ENCODE assay signal across 2 fruit fly cellular contexts in the genomic region with DNA sequence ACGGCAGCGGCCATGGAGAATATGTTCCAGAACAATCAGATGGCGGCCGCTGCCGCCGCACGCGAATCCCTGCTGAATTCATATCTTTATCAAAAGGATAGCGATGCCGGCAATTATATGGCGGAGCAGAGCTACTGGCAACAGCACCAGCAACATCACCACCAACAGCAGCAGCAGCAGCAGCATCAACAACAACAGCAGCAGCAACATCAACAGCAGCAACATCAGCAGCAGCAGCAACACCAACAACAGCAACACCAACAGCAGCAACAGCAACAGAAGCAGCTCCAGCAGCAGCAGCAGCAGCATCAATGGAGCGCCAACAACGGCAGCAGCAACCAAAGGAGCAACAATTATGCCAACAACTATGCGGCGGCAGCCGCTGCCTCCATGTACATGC.
TF ChIP-seq lines count a peak whose summit lies in the region.

No protein-coding gene starts in this region.

- TF ChIP-seq CTCF in whole organism, embryonic (GFP tag; optimal IDR thresholded peaks at IDR 0.05; lab: Kevin White, UChicago), result no peak

TF ChIP-seq in whole organism, embryonic, 481 proteins besides CTCF, POLR2A, EP300 and RAD21:
- no peak for TF ChIP-seq CG14860 (GFP tag; IDR thresholded peaks at IDR 0.05; lab: Robert Waterston, UW; ENCODE audit: partially characterized antibody)
- 0 out of 2 replicates have a peak, but pooled peaks have one; percentile 21 for TF ChIP-seq dimm (GFP tag; IDR thresholded peaks at IDR 0.05; lab: Robert Waterston, UW)
- no peak for TF ChIP-seq HmgZ (tag; optimal IDR thresholded peaks at IDR 0.05; lab: Kevin White, UChicago)
- TF ChIP-seq Dfd (GFP tag; optimal IDR thresholded peaks at IDR 0.05; lab: Kevin White, UChicago), result peak in 1 of 2 experiments; percentile 93
TF ChIP-seq in whole organism, embryonic: peak in this region for 2.

TF ChIP-seq in whole organism, wandering third instar larva, 38 proteins besides CTCF, POLR2A, EP300 and RAD21:
- TF ChIP-seq Myc (optimal IDR thresholded peaks at IDR 0.05; lab: Kevin White, UChicago) (no peak), h (GFP tag; optimal IDR thresholded peaks at IDR 0.05; lab: Kevin White, UChicago) (no peak), OdsH (GFP tag; optimal IDR thresholded peaks at IDR 0.05; lab: Kevin White, UChicago) (no peak), br (GFP tag; optimal IDR thresholded peaks at IDR 0.05; lab: Kevin White, UChicago) (no peak), Dfd (GFP tag; optimal IDR thresholded peaks at IDR 0.05; lab: Kevin White, UChicago) (peak; percentile 96), CrebA (GFP tag; optimal IDR thresholded peaks at IDR 0.05; lab: Kevin White, UChicago; ENCODE audit: borderline replicate concordance) (no peak), foxo (GFP tag; optimal IDR thresholded peaks at IDR 0.05; lab: Kevin White, UChicago) (no peak), Mio (GFP tag; optimal IDR thresholded peaks at IDR 0.05; lab: Kevin White, UChicago) (no peak)
